Fruit fly (Drosophila melanogaster) whole organism, embryonic: ENCODE data around the gene uncNacbeta.

Experiments used
- Asciz ChIP-seq: fragments of 200-800 bp; sonication (Bioruptor generic); optimal IDR thresholded peaks from 2 replicates; lab custom pipeline; 2017; ENCODE audit warnings: missing biosample characterization, mild to moderate bottlenecking, missing genetic modification characterization, missing genetic modification reagents
- BtbVII ChIP-seq: fragments of 200-800 bp; sonication (Bioruptor generic); optimal IDR thresholded peaks from 3 replicates; lab custom pipeline; 2017; ENCODE audit warnings: missing biosample characterization, mild to moderate bottlenecking, missing genetic modification characterization
- CG10543 ChIP-seq: fragments of 200-800 bp; sonication (Bioruptor generic); optimal IDR thresholded peaks from 3 replicates; lab custom pipeline; 2017; ENCODE audit warnings: missing biosample characterization, mild to moderate bottlenecking, missing genetic modification characterization, moderate library complexity
- CG10654 ChIP-seq: fragments of 200-800 bp; sonication (Bioruptor generic); optimal IDR thresholded peaks from 2 replicates; lab custom pipeline; 2016; ENCODE audit warnings: missing biosample characterization, missing genetic modification characterization
- CG11085 ChIP-seq: fragments of 200-800 bp; sonication (Bioruptor generic); IDR thresholded peaks from 2 replicates; pipeline ENCODE4 v1.3.6; 2022; ENCODE audit warnings: missing biosample characterization, missing genetic modification characterization
- CG11695 ChIP-seq: fragments of 200-800 bp; sonication (Bioruptor generic); IDR thresholded peaks from 3 replicates; pipeline ENCODE4 v1.3.6; 2022; ENCODE audit warnings: missing biosample characterization, missing genetic modification characterization
- CG12104 ChIP-seq: fragments of 200-800 bp; sonication (Bioruptor generic); optimal IDR thresholded peaks from 3 replicates; lab custom pipeline; 2016; ENCODE audit warnings: missing biosample characterization, missing genetic modification characterization
- CG12942 ChIP-seq: fragments of 200-800 bp; sonication (Bioruptor generic); optimal IDR thresholded peaks from 3 replicates; lab custom pipeline; 2016; ENCODE audit warnings: missing biosample characterization, missing genetic modification characterization
- CG14014 ChIP-seq: fragments of 200-800 bp; sonication (Bioruptor generic); IDR thresholded peaks from 2 replicates; pipeline ENCODE4 v1.3.6; 2022; ENCODE audit warnings: missing biosample characterization, missing genetic modification characterization
- CG15269 ChIP-seq: fragments of 200-800 bp; sonication (Bioruptor generic); optimal IDR thresholded peaks from 2 replicates; lab custom pipeline; 2018; ENCODE audit warnings: missing biosample characterization, mild to moderate bottlenecking, missing genetic modification characterization, moderate library complexity
- CG16813 ChIP-seq: fragments of 200-800 bp; sonication (Bioruptor generic); IDR thresholded peaks from 3 replicates; pipeline ENCODE4 v1.3.6; 2022; ENCODE audit warnings: missing biosample characterization, missing genetic modification characterization; ENCODE audit not compliant: partially characterized antibody
- CG33557 ChIP-seq: fragments of 200-800 bp; sonication (Bioruptor generic); optimal IDR thresholded peaks from 2 replicates; lab custom pipeline; 2019; ENCODE audit warnings: missing biosample characterization, mild to moderate bottlenecking, missing genetic modification characterization, moderate library complexity
- CG42726 ChIP-seq: fragments of 200-800 bp; sonication (Bioruptor generic); IDR thresholded peaks from 2 replicates; pipeline ENCODE4 v1.3.6; 2022; ENCODE audit warnings: missing biosample characterization, missing genetic modification characterization; ENCODE audit not compliant: partially characterized antibody
- CG7963 ChIP-seq: fragments of 200-800 bp; sonication (Bioruptor generic); IDR thresholded peaks from 3 replicates; pipeline ENCODE4 v1.3.6; 2022; ENCODE audit warnings: missing biosample characterization, missing genetic modification characterization; ENCODE audit not compliant: partially characterized antibody
- CG9215 ChIP-seq: fragments of 200-800 bp; sonication (Bioruptor generic); IDR thresholded peaks from 2 replicates; pipeline ENCODE4 v1.3.6; 2022; ENCODE audit warnings: missing biosample characterization, missing genetic modification characterization
- CG9817 ChIP-seq: fragments of 200-800 bp; sonication (Bioruptor generic); optimal IDR thresholded peaks from 2 replicates; lab custom pipeline; 2018; ENCODE audit warnings: missing biosample characterization, mild to moderate bottlenecking, missing genetic modification characterization, moderate library complexity
- CG9876 ChIP-seq: fragments of 200-800 bp; sonication (Bioruptor generic); optimal IDR thresholded peaks from 2 replicates; lab custom pipeline; 2016; ENCODE audit warnings: missing biosample characterization, missing genetic modification characterization
- Dad ChIP-seq: fragments of 200-800 bp; sonication (Bioruptor generic); optimal IDR thresholded peaks from 3 replicates; lab custom pipeline; 2016; ENCODE audit warnings: missing biosample characterization, missing genetic modification characterization
- Dek ChIP-seq: fragments of 200-800 bp; sonication (Bioruptor generic); optimal IDR thresholded peaks from 3 replicates; lab custom pipeline; 2019; ENCODE audit warnings: missing biosample characterization, mild to moderate bottlenecking, missing genetic modification characterization, moderate library complexity
- Dip2 ChIP-seq: fragments of 200-800 bp; sonication (Bioruptor generic); IDR thresholded peaks from 2 replicates; pipeline ENCODE4 v1.3.6; 2022; ENCODE audit warnings: missing biosample characterization, missing genetic modification characterization
- ERR ChIP-seq: fragments of 200-800 bp; sonication (Bioruptor generic); optimal IDR thresholded peaks from 2 replicates; lab custom pipeline; 2016; ENCODE audit warnings: missing biosample characterization, missing genetic modification characterization
- Fer3 ChIP-seq: fragments of 200-800 bp; sonication (Bioruptor generic); optimal IDR thresholded peaks from 2 replicates; lab custom pipeline; 2018; ENCODE audit warnings: missing biosample characterization, mild to moderate bottlenecking, missing genetic modification characterization, moderate library complexity
- HLH4C ChIP-seq: fragments of 200-800 bp; sonication (Bioruptor generic); IDR thresholded peaks from 3 replicates; pipeline ENCODE4 v1.3.6; 2022; ENCODE audit warnings: missing biosample characterization, missing genetic modification characterization; ENCODE audit not compliant: partially characterized antibody
- Hey ChIP-seq: fragments of 200-800 bp; sonication (Bioruptor generic); optimal IDR thresholded peaks from 3 replicates; lab custom pipeline; 2018; ENCODE audit warnings: missing biosample characterization, mild to moderate bottlenecking, missing genetic modification characterization
- Hr51 ChIP-seq, 2 experiments: fragments of 200-800 bp; sonication (Bioruptor generic); optimal IDR thresholded peaks; 2 replicates in 1 of 2; 3 replicates in 1 of 2; lab custom pipeline; 2016 to 2018; ENCODE audit warnings: missing biosample characterization in 2 of 2, missing genetic modification characterization in 2 of 2, mild to moderate bottlenecking in 1 of 2, moderate library complexity in 1 of 2
- Lhr ChIP-seq: fragments of 200-800 bp; sonication (Bioruptor generic); optimal IDR thresholded peaks from 3 replicates; lab custom pipeline; 2017; ENCODE audit warnings: mild to moderate bottlenecking, missing biosample characterization, missing genetic modification reagents, missing genetic modification characterization
- NfI ChIP-seq: fragments of 200-800 bp; sonication (Bioruptor generic); optimal IDR thresholded peaks from 3 replicates; lab custom pipeline; 2018; ENCODE audit warnings: missing biosample characterization, mild to moderate bottlenecking, missing genetic modification characterization, moderate library complexity
- Scr ChIP-seq: fragments of 200-800 bp; sonication (Bioruptor generic); IDR thresholded peaks from 2 replicates; pipeline ENCODE4 v1.3.6; 2022; ENCODE audit warnings: missing biosample characterization, missing genetic modification characterization; ENCODE audit not compliant: partially characterized antibody
- Xbp1 ChIP-seq: fragments of 200-800 bp; sonication (Bioruptor generic); optimal IDR thresholded peaks from 3 replicates; lab custom pipeline; 2016; ENCODE audit warnings: missing biosample characterization, mild to moderate bottlenecking, missing genetic modification characterization
- ab ChIP-seq: fragments of 200-800 bp; sonication (Bioruptor generic); optimal IDR thresholded peaks from 2 replicates; lab custom pipeline; 2016; ENCODE audit warnings: missing biosample characterization, missing genetic modification characterization
- ato ChIP-seq: fragments of 200-800 bp; sonication (Bioruptor generic); IDR thresholded peaks from 2 replicates; pipeline ENCODE4 v1.3.6; 2022; ENCODE audit warnings: missing biosample characterization, missing genetic modification characterization; ENCODE audit not compliant: partially characterized antibody
- chinmo ChIP-seq: fragments of 200-800 bp; sonication (Bioruptor generic); IDR thresholded peaks from 4 replicates; pipeline ENCODE4 v1.3.6; 2022; ENCODE audit warnings: missing biosample characterization, missing genetic modification characterization; ENCODE audit not compliant: partially characterized antibody
- crc ChIP-seq: fragments of 200-800 bp; sonication (Bioruptor generic); optimal IDR thresholded peaks from 2 replicates; lab custom pipeline; 2016; ENCODE audit warnings: missing biosample characterization, missing genetic modification characterization
- h ChIP-seq: fragments of >200 bp; optimal IDR thresholded peaks from 2 replicates; lab custom pipeline; 2017
- hbn ChIP-seq: fragments of 200-800 bp; sonication (Bioruptor generic); IDR thresholded peaks from 2 replicates; pipeline ENCODE4 v1.3.6; 2022; ENCODE audit warnings: missing biosample characterization, missing genetic modification characterization; ENCODE audit not compliant: partially characterized antibody
- lab ChIP-seq: fragments of 200-800 bp; sonication (Bioruptor generic); optimal IDR thresholded peaks from 3 replicates; lab custom pipeline; 2017; ENCODE audit warnings: missing biosample characterization, missing genetic modification characterization, mild to moderate bottlenecking, moderate library complexity, missing genetic modification reagents
- pan ChIP-seq, 4 experiments: fragments of >200 bp in 3 of 4; fragments of 200-800 bp in 1 of 4; sonication (Bioruptor generic) in 1 of 4; optimal IDR thresholded peaks in 3 of 4; IDR thresholded peaks in 1 of 4; 2 replicates each; pipeline versions ENCODE4 v1.3.6 to Lab custom; 2017 to 2022; ENCODE audit warnings: missing biosample characterization in 2 of 4, missing genetic modification characterization in 2 of 4, mixed read lengths in 1 of 4
- ranshi ChIP-seq: fragments of 200-800 bp; sonication (Bioruptor generic); IDR thresholded peaks from 2 replicates; pipeline ENCODE4 v1.3.6; 2022; ENCODE audit warnings: missing biosample characterization, missing genetic modification characterization
- ro ChIP-seq: fragments of 200-800 bp; sonication (Bioruptor generic); IDR thresholded peaks from 2 replicates; pipeline ENCODE4 v1.3.6; 2022; ENCODE audit warnings: missing biosample characterization, missing genetic modification characterization
- scrt ChIP-seq: fragments of 200-800 bp; sonication (Bioruptor generic); optimal IDR thresholded peaks from 2 replicates; lab custom pipeline; 2018; ENCODE audit warnings: missing biosample characterization, mild to moderate bottlenecking, missing genetic modification characterization, moderate library complexity
- tgo ChIP-seq: fragments of 200-800 bp; sonication (Bioruptor generic); IDR thresholded peaks from 3 replicates; pipeline ENCODE4 v1.3.6; 2022; ENCODE audit warnings: missing biosample characterization, missing genetic modification characterization
- ttk ChIP-seq: fragments of 200-800 bp; sonication (Bioruptor generic); IDR thresholded peaks from 2 replicates; pipeline ENCODE4 v2.1.2; 2022; ENCODE audit warnings: missing biosample characterization, missing genetic modification characterization
- twi ChIP-seq: fragments of 200-800 bp; optimal IDR thresholded peaks from 2 replicates; lab custom pipeline; 2019; ENCODE audit warnings: missing biosample characterization, mild to moderate bottlenecking, missing genetic modification characterization, moderate library complexity
- vfl ChIP-seq: fragments of 200-800 bp; sonication (Bioruptor generic); optimal IDR thresholded peaks from 2 replicates; lab custom pipeline; 2016; ENCODE audit warnings: missing biosample characterization, missing genetic modification characterization
- wdn ChIP-seq: fragments of 200-800 bp; sonication (Bioruptor generic); IDR thresholded peaks from 2 replicates; pipeline ENCODE4 v1.3.6; 2022; ENCODE audit warnings: missing biosample characterization, missing genetic modification characterization

Gene uncNacbeta

DNA sequence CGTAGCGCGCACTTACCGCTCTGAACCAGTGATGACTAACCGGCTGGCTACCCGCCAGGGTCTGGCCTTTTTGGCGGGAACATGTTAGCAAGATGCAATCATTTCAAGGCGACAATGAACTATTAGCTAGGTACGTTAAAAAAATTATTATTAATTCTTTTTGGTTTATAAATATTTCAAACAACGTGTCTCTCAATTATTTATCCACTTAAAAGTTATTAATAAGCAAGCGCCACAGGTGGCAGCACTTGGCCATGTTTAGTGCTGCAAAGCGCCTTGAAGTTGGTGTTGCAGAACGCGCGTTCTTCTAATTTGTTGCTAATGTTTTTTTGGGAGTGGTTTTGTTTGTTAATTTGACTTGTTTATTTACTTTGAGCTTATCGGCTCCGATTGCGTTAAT, 10.6 kb upstream of the uncNacbeta start, which contains the start of the genes Ipk2 and cold (continued):
- TF ChIP-seq Dip2 (GFP tag; lab: Robert Waterston, UW): no peak
- TF ChIP-seq Scr (GFP tag; lab: Robert Waterston, UW): 0 out of 2 replicates have a peak, but pooled peaks have one; percentile 28
- TF ChIP-seq ERR (GFP tag; lab: Kevin White, UChicago): peak; percentile 42
- TF ChIP-seq ab (GFP tag; lab: Kevin White, UChicago): peak; percentile 67
- TF ChIP-seq CG10543: peak; percentile 86
- no peak; the same call in 2 of the 3 replicates for TF ChIP-seq HLH4C
- TF ChIP-seq vfl (GFP tag; lab: Kevin White, UChicago): peak; percentile 85
- TF ChIP-seq Dek: peak; percentile 58
- TF ChIP-seq twi (tag; lab: Kevin White, UChicago): peak; percentile 67
- TF ChIP-seq CG12104 (GFP tag; lab: Kevin White, UChicago): peak; percentile 64
- TF ChIP-seq CG12942 (GFP tag; lab: Kevin White, UChicago): peak; percentile 68
- TF ChIP-seq BtbVII (GFP tag; lab: Kevin White, UChicago): peak; percentile 67
- peak; percentile 58 for TF ChIP-seq tgo
- TF ChIP-seq CG16813: peak; percentile 42; the same call in 1 of the 3 replicates
- TF ChIP-seq ttk (GFP tag; lab: Robert Waterston, UW): peak; percentile 51; the same call in 1 of the 2 replicates
- peak; percentile 68 for TF ChIP-seq CG33557
- TF ChIP-seq CG7963 (GFP tag; lab: Robert Waterston, UW): no peak
- TF ChIP-seq chinmo (GFP tag; lab: Robert Waterston, UW): no peak
- peak; percentile 67 for TF ChIP-seq CG11085
- TF ChIP-seq CG14014 (GFP tag; lab: Robert Waterston, UW): peak; percentile 63; the same call in 1 of the 2 replicates
- no peak for TF ChIP-seq CG42726 (GFP tag; lab: Robert Waterston, UW)
- TF ChIP-seq CG10654 (GFP tag; lab: Kevin White, UChicago): peak; percentile 60
- TF ChIP-seq Asciz (GFP tag; lab: Kevin White, UChicago): no peak
- peak; percentile 63 for TF ChIP-seq CG9876 (GFP tag; lab: Kevin White, UChicago)
- TF ChIP-seq wdn: peak; percentile 59
- peak; percentile 80 for TF ChIP-seq CG9215
- TF ChIP-seq h: no peak
- TF ChIP-seq hbn (GFP tag; lab: Robert Waterston, UW): no peak
- TF ChIP-seq Dad (GFP tag; lab: Kevin White, UChicago): peak; percentile 64
- peak; percentile 85 for TF ChIP-seq CG9817
- TF ChIP-seq crc (GFP tag; lab: Kevin White, UChicago): no peak
- TF ChIP-seq ranshi (GFP tag; lab: Robert Waterston, UW): peak; percentile 68; the same call in 1 of the 2 replicates
- peak; percentile 72 for TF ChIP-seq Fer3
- no peak for TF ChIP-seq Hey (tag; lab: Kevin White, UChicago)
- TF ChIP-seq Hr51 (GFP tag; optimal IDR thresholded peaks at IDR 0.05; lab: Kevin White, UChicago): peak in 1 of 2 experiments; percentile 88
- peak; percentile 85 for TF ChIP-seq NfI (GFP tag; lab: Kevin White, UChicago)
- TF ChIP-seq scrt (GFP tag; lab: Kevin White, UChicago): peak; percentile 97
- no peak for TF ChIP-seq ro (GFP tag; lab: Robert Waterston, UW)
- TF ChIP-seq ato: peak; percentile 40; the same call in 1 of the 2 replicates
- peak; percentile 91 for TF ChIP-seq lab (GFP tag; lab: Kevin White, UChicago)
- TF ChIP-seq Xbp1 (GFP tag; lab: Kevin White, UChicago): peak; percentile 88
- TF ChIP-seq pan (optimal IDR thresholded peaks at IDR 0.05; lab: Kevin White, UChicago): no peak
- no peak for TF ChIP-seq pan (GFP tag; optimal IDR thresholded peaks at IDR 0.05 in 1 of 2, IDR thresholded peaks at IDR 0.05 in 1 of 2)
- TF ChIP-seq CG11695 (GFP tag; lab: Robert Waterston, UW): no peak; the same call in 2 of the 3 replicates
- peak; percentile 57 for TF ChIP-seq Lhr (GFP tag; lab: Kevin White, UChicago)
- TF ChIP-seq CG15269 (tag; lab: Kevin White, UChicago): no peak
- TF ChIP-seq, all 482 proteins: peak for 343
